Worm (Caenorhabditis elegans) whole organism, L1 larva: ENCODE data around the gene F09E10.5.
A peak's percentile ranks its signal among the peaks of the same experiment; 100 is the strongest.

ENCODE experiments used
- C04F5.9 ChIP-seq: sonication (generic microtip); optimal IDR thresholded peaks from 2 replicates; lab custom pipeline; 2016; ENCODE audit warnings: missing genetic modification characterization, missing compliant biosample characterization
- C16A3.4 ChIP-seq: fragments of 150-350 bp; optimal IDR thresholded peaks from 2 replicates; lab custom pipeline; 2014; ENCODE audit warnings: missing biosample characterization, missing genetic modification characterization
- Y116A8C.19 ChIP-seq: sonication (generic microtip); optimal IDR thresholded peaks from 2 replicates; lab custom pipeline; 2016; ENCODE audit warnings: missing compliant biosample characterization, missing genetic modification characterization, borderline replicate concordance
- aha-1 ChIP-seq: fragments of 150-350 bp; optimal IDR thresholded peaks from 2 replicates; lab custom pipeline; 2014; ENCODE audit warnings: missing biosample characterization, missing genetic modification characterization
- alr-1 ChIP-seq: fragments of 200-800 bp; sonication (Bioruptor generic); optimal IDR thresholded peaks from 2 replicates; lab custom pipeline; 2018; ENCODE audit warnings: borderline replicate concordance, mild to moderate bottlenecking, missing genetic modification characterization, missing compliant biosample characterization
- aly-2 ChIP-seq: fragments of 150-350 bp; optimal IDR thresholded peaks from 2 replicates; lab custom pipeline; 2014; ENCODE audit warnings: missing biosample characterization, missing genetic modification characterization
- blmp-1 ChIP-seq: fragments of 150-350 bp; optimal IDR thresholded peaks from 2 replicates; lab custom pipeline; 2014; ENCODE audit warnings: missing biosample characterization, missing genetic modification characterization
- ceh-82 ChIP-seq, 3 experiments: fragments of 150-350 bp in 1 of 3; sonication (generic microtip) in 2 of 3; optimal IDR thresholded peaks; 2 replicates each; lab custom pipeline; 2014 to 2017; ENCODE audit warnings: missing biosample characterization in 3 of 3, missing genetic modification characterization in 3 of 3
- dsc-1 ChIP-seq: sonication (generic microtip); optimal IDR thresholded peaks from 2 replicates; lab custom pipeline; 2016; ENCODE audit warnings: mild to moderate bottlenecking, missing genetic modification characterization, missing compliant biosample characterization
- efl-1 ChIP-seq, 4 experiments: fragments of 150-350 bp; optimal IDR thresholded peaks in 3 of 4; peaks in 1 of 4; 1 replicate in 1 of 4; 2 replicates in 3 of 4; lab custom pipeline; 2014; ENCODE audit warnings: missing biosample characterization in 2 of 4, missing genetic modification characterization in 2 of 4, missing genetic modification reagents in 2 of 4
- efl-3 ChIP-seq: fragments of 200-800 bp; sonication (Bioruptor generic); optimal IDR thresholded peaks from 2 replicates; lab custom pipeline; 2018; ENCODE audit warnings: mild to moderate bottlenecking, missing genetic modification characterization, missing compliant biosample characterization
- egl-13 ChIP-seq: sonication (generic microtip); optimal IDR thresholded peaks from 2 replicates; lab custom pipeline; 2016; ENCODE audit warnings: missing genotype, missing genetic modification reagents, missing genetic modification characterization, missing compliant biosample characterization
- elt-3 ChIP-seq, 6 experiments: fragments of 150-350 bp in 1 of 6; sonication (generic microtip); optimal IDR thresholded peaks; 2 replicates each; lab custom pipeline; 2017 to 2018; ENCODE audit warnings: missing biosample characterization in 6 of 6, missing genetic modification characterization in 6 of 6, inconsistent platforms in 1 of 6
- ets-5 ChIP-seq: fragments of 200-800 bp; sonication (Bioruptor generic); IDR thresholded peaks from 2 replicates; pipeline ENCODE4 v1.3.6; 2022; ENCODE audit warnings: missing genetic modification characterization, missing compliant biosample characterization
- fkh-8 ChIP-seq: sonication (generic microtip); optimal IDR thresholded peaks from 2 replicates; lab custom pipeline; 2016; ENCODE audit warnings: mild to moderate bottlenecking, missing genetic modification characterization, missing compliant biosample characterization
- fos-1 ChIP-seq: fragments of 150-350 bp; optimal IDR thresholded peaks from 2 replicates; lab custom pipeline; 2014; ENCODE audit warnings: missing biosample characterization, missing genetic modification characterization
- grh-1 ChIP-seq: fragments of 200-800 bp; sonication (Bioruptor generic); IDR thresholded peaks from 2 replicates; pipeline ENCODE4 v1.3.6; 2022; ENCODE audit warnings: missing genetic modification reagents, missing genetic modification characterization, missing compliant biosample characterization
- irx-1 ChIP-seq: sonication (generic microtip); optimal IDR thresholded peaks from 2 replicates; lab custom pipeline; 2016; ENCODE audit warnings: missing genetic modification characterization, missing compliant biosample characterization
- isw-1 ChIP-seq: fragments of 200-800 bp; sonication (Bioruptor generic); IDR thresholded peaks from 2 replicates; pipeline ENCODE4 v1.3.6; 2022; ENCODE audit warnings: missing genetic modification characterization, missing compliant biosample characterization
- lin-13 ChIP-seq: fragments of 150-350 bp; optimal IDR thresholded peaks from 2 replicates; lab custom pipeline; 2014; ENCODE audit warnings: missing biosample characterization, missing genetic modification reagents, missing genetic modification characterization
- lin-14 ChIP-seq: fragments of 200-800 bp; sonication (Bioruptor generic); optimal IDR thresholded peaks from 2 replicates; lab custom pipeline; 2018; ENCODE audit warnings: mild to moderate bottlenecking, missing genetic modification characterization, moderate library complexity, missing compliant biosample characterization
- lin-35 ChIP-seq, 2 experiments: fragments of 150-350 bp; optimal IDR thresholded peaks; 2 replicates each; lab custom pipeline; 2014; ENCODE audit warnings: missing biosample characterization in 2 of 2, missing genetic modification characterization in 2 of 2, missing genetic modification reagents in 2 of 2
- lsy-2 ChIP-seq, 2 experiments: fragments of 150-350 bp; optimal IDR thresholded peaks; 2 replicates each; lab custom pipeline; 2014; ENCODE audit warnings: missing biosample characterization in 2 of 2, missing genetic modification characterization in 2 of 2
- mdl-1 ChIP-seq, 2 experiments: fragments of 150-350 bp; optimal IDR thresholded peaks; 2 replicates each; lab custom pipeline; 2014 to 2017; ENCODE audit warnings: missing biosample characterization in 2 of 2, missing genetic modification characterization in 2 of 2, inconsistent platforms in 1 of 2
- mef-2 ChIP-seq: fragments of 150-350 bp; optimal IDR thresholded peaks from 2 replicates; lab custom pipeline; 2014; ENCODE audit warnings: missing biosample characterization, missing genetic modification characterization
- mep-1 ChIP-seq: fragments of 150-350 bp; optimal IDR thresholded peaks from 2 replicates; lab custom pipeline; 2014; ENCODE audit warnings: missing biosample characterization, missing genetic modification characterization
- nhr-12 ChIP-seq: sonication (generic microtip); optimal IDR thresholded peaks from 2 replicates; lab custom pipeline; 2017; ENCODE audit warnings: missing biosample characterization, missing genetic modification characterization
- nhr-19 ChIP-seq: fragments of 200-800 bp; sonication (Bioruptor generic); conservative IDR thresholded peaks from 2 replicates; pipeline ENCODE4 v1.3.6; 2022; ENCODE audit warnings: missing genetic modification characterization, missing compliant biosample characterization
- nhr-20 ChIP-seq: sonication (generic microtip); optimal IDR thresholded peaks from 2 replicates; lab custom pipeline; 2016; ENCODE audit warnings: mild to moderate bottlenecking, missing genetic modification characterization, missing compliant biosample characterization
- nhr-47 ChIP-seq: sonication (generic microtip); optimal IDR thresholded peaks from 2 replicates; lab custom pipeline; 2016; ENCODE audit warnings: mild to moderate bottlenecking, missing genetic modification characterization, moderate library complexity, missing compliant biosample characterization
- nhr-71 ChIP-seq: sonication (generic microtip); optimal IDR thresholded peaks from 2 replicates; lab custom pipeline; 2016; ENCODE audit warnings: mild to moderate bottlenecking, missing genetic modification characterization, moderate library complexity, missing compliant biosample characterization
- nhr-76 ChIP-seq: sonication (generic microtip); optimal IDR thresholded peaks from 2 replicates; lab custom pipeline; 2017; ENCODE audit warnings: missing biosample characterization, missing genetic modification characterization
- nhr-77 ChIP-seq: fragments of 150-350 bp; optimal IDR thresholded peaks from 2 replicates; lab custom pipeline; 2014; ENCODE audit warnings: missing biosample characterization, missing genetic modification characterization
- nhr-84 ChIP-seq: sonication (generic microtip); optimal IDR thresholded peaks from 2 replicates; lab custom pipeline; 2017; ENCODE audit warnings: missing biosample characterization, missing genetic modification characterization
- nhr-85 ChIP-seq: sonication (generic microtip); peaks from one replicate; lab custom pipeline; 2016; ENCODE audit warnings: missing genetic modification characterization, inconsistent platforms, missing compliant biosample characterization
- nhr-90 ChIP-seq: sonication (generic microtip); optimal IDR thresholded peaks from 2 replicates; lab custom pipeline; 2016; ENCODE audit warnings: mild to moderate bottlenecking, missing genetic modification characterization, missing compliant biosample characterization; ENCODE audit not compliant: poor library complexity
- pqm-1 ChIP-seq: sonication (generic microtip); optimal IDR thresholded peaks from 3 replicates; lab custom pipeline; 2017; ENCODE audit warnings: missing biosample characterization, missing genetic modification characterization
- rnt-1 ChIP-seq: sonication (generic microtip); optimal IDR thresholded peaks from 2 replicates; lab custom pipeline; 2016; ENCODE audit warnings: mild to moderate bottlenecking, missing genetic modification characterization, moderate library complexity, missing compliant biosample characterization
- skn-1 ChIP-seq: fragments of 150-350 bp; optimal IDR thresholded peaks from 2 replicates; lab custom pipeline; 2014; ENCODE audit warnings: missing biosample characterization, missing genetic modification characterization
- snu-23 ChIP-seq: sonication (generic microtip); optimal IDR thresholded peaks from 2 replicates; lab custom pipeline; 2016; ENCODE audit warnings: missing genetic modification characterization, missing compliant biosample characterization
- swsn-7 ChIP-seq: sonication (generic microtip); optimal IDR thresholded peaks from 2 replicates; lab custom pipeline; 2016; ENCODE audit warnings: missing genetic modification characterization, missing compliant biosample characterization
- tbx-2 ChIP-seq: sonication (generic microtip); optimal IDR thresholded peaks from 2 replicates; lab custom pipeline; 2016; ENCODE audit warnings: missing genetic modification characterization, missing compliant biosample characterization
- unc-86 ChIP-seq: sonication (generic microtip); optimal IDR thresholded peaks from 2 replicates; lab custom pipeline; 2016; ENCODE audit warnings: missing genetic modification characterization, missing compliant biosample characterization
- vab-15 ChIP-seq: sonication (generic microtip); optimal IDR thresholded peaks from 2 replicates; lab custom pipeline; 2017; ENCODE audit warnings: missing genotype, mild to moderate bottlenecking, missing genetic modification characterization, missing compliant biosample characterization
- zip-4 ChIP-seq: fragments of 200-800 bp; sonication (Bioruptor generic); optimal IDR thresholded peaks from 2 replicates; lab custom pipeline; 2018; ENCODE audit warnings: mild to moderate bottlenecking, missing genetic modification characterization, moderate library complexity, missing compliant biosample characterization
- ztf-11 ChIP-seq, 2 experiments: sonication (generic microtip); optimal IDR thresholded peaks; 2 replicates each; lab custom pipeline; 2016 to 2017; ENCODE audit warnings: missing genetic modification characterization in 2 of 2, missing biosample characterization in 1 of 2, missing compliant biosample characterization in 1 of 2

The F09E10.5 gene

ce11 chrX:1525511-1526172, 31.5 kb upstream of the F09E10.5 start:
- TF ChIP-seq blmp-1 (tag; lab: Kevin White, UChicago), result peak; percentile 5
- TF ChIP-seq aha-1, result no peak
- no peak for TF ChIP-seq nhr-85 (tag; lab: Kevin White, UChicago)
- no peak for TF ChIP-seq ets-5 (GFP tag; lab: Robert Waterston, UW)
- TF ChIP-seq, all 84 proteins: peak for 1

ce11 chrX:1524559-1524958, 30.4 kb upstream of the F09E10.5 start:
- TF ChIP-seq mef-2 (no peak), pqm-1 (tag; lab: Kevin White, UChicago) (no peak), skn-1 (tag; lab: Kevin White, UChicago) (peak; percentile 73), blmp-1 (tag; lab: Kevin White, UChicago) (peak; percentile 55), fkh-8 (tag; lab: Kevin White, UChicago) (no peak), fos-1 (tag; lab: Kevin White, UChicago) (peak; percentile 8), nhr-12 (tag; lab: Kevin White, UChicago) (no peak), isw-1 (GFP tag; lab: Robert Waterston, UW) (no peak), snu-23 (GFP tag; lab: Kevin White, UChicago) (peak; percentile 56), lin-13 (GFP tag; lab: Kevin White, UChicago) (no peak), nhr-47 (tag; lab: Kevin White, UChicago) (peak; percentile 35), elt-3 (tag; optimal IDR thresholded peaks at IDR 0.05; lab: Kevin White, UChicago) (no peak), tbx-2 (tag; lab: Kevin White, UChicago) (peak; percentile 68), aly-2 (no peak), lin-14 (GFP tag; lab: Kevin White, UChicago) (peak; percentile 85), irx-1 (tag; lab: Kevin White, UChicago) (no peak), Y116A8C.19 (no peak), C16A3.4 (no peak), C04F5.9 (tag; lab: Kevin White, UChicago) (no peak), nhr-71 (tag; lab: Kevin White, UChicago) (peak; percentile 63), egl-13 (tag; lab: Kevin White, UChicago) (peak; percentile 23), vab-15 (tag; lab: Kevin White, UChicago) (no peak), ztf-11 (tag; optimal IDR thresholded peaks at IDR 0.05; lab: Kevin White, UChicago) (peak in 1 of 2 experiments; percentile 45), nhr-85 (tag; lab: Kevin White, UChicago) (no peak), nhr-90 (tag; lab: Kevin White, UChicago) (no peak), nhr-19 (GFP tag; lab: Robert Waterston, UW) (0 out of 2 replicates have a peak, but pooled peaks have one; percentile 13), efl-1 (optimal IDR thresholded peaks at IDR 0.05; lab: Kevin White, UChicago) (peak in 1 of 2 experiments; percentile 6), efl-1 (GFP tag; optimal IDR thresholded peaks at IDR 0.05 in 1 of 2; lab: Kevin White, UChicago) (no peak), nhr-77 (tag; lab: Kevin White, UChicago) (no peak), lsy-2 (tag; optimal IDR thresholded peaks at IDR 0.05; lab: Kevin White, UChicago) (peak; percentile 30 to 31), zip-4 (GFP tag; lab: Kevin White, UChicago) (no peak), nhr-76 (tag; lab: Kevin White, UChicago) (no peak), swsn-7 (tag; lab: Kevin White, UChicago) (peak; percentile 38), ceh-82 (tag; optimal IDR thresholded peaks at IDR 0.05; lab: Kevin White, UChicago) (peak; percentile 1 to 38 (median 8)), grh-1 (GFP tag; lab: Robert Waterston, UW) (no peak), alr-1 (no peak), dsc-1 (tag; lab: Kevin White, UChicago) (peak; percentile 80), rnt-1 (tag; lab: Kevin White, UChicago) (peak; percentile 70), unc-86 (tag; lab: Kevin White, UChicago) (peak; percentile 32), nhr-20 (peak; percentile 38), mdl-1 (tag; optimal IDR thresholded peaks at IDR 0.05; lab: Kevin White, UChicago) (peak in 1 of 2 experiments; percentile 5), lin-35 (GFP tag; optimal IDR thresholded peaks at IDR 0.05; lab: Kevin White, UChicago) (peak in 1 of 2 experiments; percentile 23), efl-3 (GFP tag; lab: Kevin White, UChicago) (no peak), mep-1 (tag; lab: Kevin White, UChicago) (peak; percentile 61), nhr-84 (tag; lab: Kevin White, UChicago) (no peak)
